Worm (Caenorhabditis elegans) whole organism, L1 larva: Measurements from ENCODE around the gene fmo-3.

Experiments used
- alr-1 ChIP-seq: fragments of 200-800 bp; sonication (Bioruptor generic); optimal IDR thresholded peaks from 2 replicates; lab custom pipeline; 2018; ENCODE audit warnings: borderline replicate concordance, mild to moderate bottlenecking, missing genetic modification characterization, missing compliant biosample characterization
- aly-2 ChIP-seq: fragments of 150-350 bp; optimal IDR thresholded peaks from 2 replicates; lab custom pipeline; 2014; ENCODE audit warnings: missing biosample characterization, missing genetic modification characterization
- ama-1 ChIP-seq: fragments of 150-350 bp; optimal IDR thresholded peaks from 2 replicates; lab custom pipeline; 2014
- blmp-1 ChIP-seq: fragments of 150-350 bp; optimal IDR thresholded peaks from 2 replicates; lab custom pipeline; 2014; ENCODE audit warnings: missing biosample characterization, missing genetic modification characterization
- ceh-63 ChIP-seq: fragments of 200-800 bp; sonication (Bioruptor generic); optimal IDR thresholded peaks from 2 replicates; lab custom pipeline; 2018; ENCODE audit warnings: mild to moderate bottlenecking, missing genetic modification characterization, missing compliant biosample characterization
- ceh-8 ChIP-seq: fragments of 200-800 bp; sonication (Bioruptor generic); optimal IDR thresholded peaks from 2 replicates; lab custom pipeline; 2018; ENCODE audit warnings: mild to moderate bottlenecking, missing genetic modification characterization, moderate library complexity, missing compliant biosample characterization
- dsc-1 ChIP-seq: sonication (generic microtip); optimal IDR thresholded peaks from 2 replicates; lab custom pipeline; 2016; ENCODE audit warnings: mild to moderate bottlenecking, missing genetic modification characterization, missing compliant biosample characterization
- efl-1 ChIP-seq, 4 experiments: fragments of 150-350 bp; optimal IDR thresholded peaks in 3 of 4; peaks in 1 of 4; 1 replicate in 1 of 4; 2 replicates in 3 of 4; lab custom pipeline; 2014; ENCODE audit warnings: missing biosample characterization in 2 of 4, missing genetic modification characterization in 2 of 4, missing genetic modification reagents in 2 of 4
- egl-13 ChIP-seq: sonication (generic microtip); optimal IDR thresholded peaks from 2 replicates; lab custom pipeline; 2016; ENCODE audit warnings: missing genotype, missing genetic modification reagents, missing genetic modification characterization, missing compliant biosample characterization
- egl-27 ChIP-seq, 2 experiments: fragments of 150-350 bp in 1 of 2; sonication (generic microtip); optimal IDR thresholded peaks; 3 replicates each; lab custom pipeline; 2017 to 2018; ENCODE audit warnings: missing biosample characterization in 2 of 2, missing genetic modification characterization in 2 of 2, missing genetic modification reagents in 2 of 2
- fkh-10 ChIP-seq: sonication (generic microtip); optimal IDR thresholded peaks from 2 replicates; lab custom pipeline; 2017; ENCODE audit warnings: missing biosample characterization, missing genetic modification reagents, missing genetic modification characterization
- fkh-4 ChIP-seq: sonication (generic microtip); optimal IDR thresholded peaks from 2 replicates; lab custom pipeline; 2016; ENCODE audit warnings: missing compliant biosample characterization, missing genetic modification characterization, borderline replicate concordance
- fos-1 ChIP-seq: fragments of 150-350 bp; optimal IDR thresholded peaks from 2 replicates; lab custom pipeline; 2014; ENCODE audit warnings: missing biosample characterization, missing genetic modification characterization
- grh-1 ChIP-seq: fragments of 200-800 bp; sonication (Bioruptor generic); IDR thresholded peaks from 2 replicates; pipeline ENCODE4 v1.3.6; 2022; ENCODE audit warnings: missing genetic modification reagents, missing genetic modification characterization, missing compliant biosample characterization
- hlh-4 ChIP-seq: sonication (generic microtip); optimal IDR thresholded peaks from 2 replicates; lab custom pipeline; 2016; ENCODE audit warnings: mild to moderate bottlenecking, missing genetic modification characterization, missing compliant biosample characterization
- jun-1 ChIP-seq: fragments of 150-350 bp; optimal IDR thresholded peaks from 2 replicates; lab custom pipeline; 2014; ENCODE audit warnings: missing biosample characterization, missing genetic modification reagents, missing genetic modification characterization
- lin-14 ChIP-seq: fragments of 200-800 bp; sonication (Bioruptor generic); optimal IDR thresholded peaks from 2 replicates; lab custom pipeline; 2018; ENCODE audit warnings: mild to moderate bottlenecking, missing genetic modification characterization, moderate library complexity, missing compliant biosample characterization
- lin-15B ChIP-seq: fragments of 150-350 bp; sonication (generic microtip); optimal IDR thresholded peaks from 3 replicates; lab custom pipeline; 2014; ENCODE audit warnings: missing biosample characterization, missing genetic modification characterization
- lin-35 ChIP-seq, 2 experiments: fragments of 150-350 bp; optimal IDR thresholded peaks; 2 replicates each; lab custom pipeline; 2014; ENCODE audit warnings: missing biosample characterization in 2 of 2, missing genetic modification characterization in 2 of 2, missing genetic modification reagents in 2 of 2
- lir-3 ChIP-seq: sonication (generic microtip); optimal IDR thresholded peaks from 2 replicates; lab custom pipeline; 2016; ENCODE audit warnings: mild to moderate bottlenecking, missing genetic modification characterization, moderate library complexity, missing compliant biosample characterization; ENCODE audit not compliant: poor library complexity
- lsy-2 ChIP-seq, 2 experiments: fragments of 150-350 bp; optimal IDR thresholded peaks; 2 replicates each; lab custom pipeline; 2014; ENCODE audit warnings: missing biosample characterization in 2 of 2, missing genetic modification characterization in 2 of 2
- nhr-12 ChIP-seq: sonication (generic microtip); optimal IDR thresholded peaks from 2 replicates; lab custom pipeline; 2017; ENCODE audit warnings: missing biosample characterization, missing genetic modification characterization
- nhr-237 ChIP-seq: fragments of 150-350 bp; optimal IDR thresholded peaks from 2 replicates; lab custom pipeline; 2014; ENCODE audit warnings: missing biosample characterization, missing genetic modification characterization
- nhr-76 ChIP-seq: sonication (generic microtip); optimal IDR thresholded peaks from 2 replicates; lab custom pipeline; 2017; ENCODE audit warnings: missing biosample characterization, missing genetic modification characterization
- nhr-90 ChIP-seq: sonication (generic microtip); optimal IDR thresholded peaks from 2 replicates; lab custom pipeline; 2016; ENCODE audit warnings: mild to moderate bottlenecking, missing genetic modification characterization, missing compliant biosample characterization; ENCODE audit not compliant: poor library complexity
- pag-3 ChIP-seq: sonication (generic microtip); optimal IDR thresholded peaks from 2 replicates; lab custom pipeline; 2017; ENCODE audit warnings: missing genetic modification characterization, mild to moderate bottlenecking, missing compliant biosample characterization, antibody characterized with exemption, borderline replicate concordance; ENCODE audit not compliant: insufficient read depth
- pqm-1 ChIP-seq: sonication (generic microtip); optimal IDR thresholded peaks from 3 replicates; lab custom pipeline; 2017; ENCODE audit warnings: missing biosample characterization, missing genetic modification characterization
- snpc-4 ChIP-seq: fragments of 150-350 bp; optimal IDR thresholded peaks from 2 replicates; lab custom pipeline; 2014; ENCODE audit warnings: missing biosample characterization, missing genetic modification characterization
- snu-23 ChIP-seq: sonication (generic microtip); optimal IDR thresholded peaks from 2 replicates; lab custom pipeline; 2016; ENCODE audit warnings: missing genetic modification characterization, missing compliant biosample characterization
- sox-4 ChIP-seq: sonication (generic microtip); optimal IDR thresholded peaks from 2 replicates; lab custom pipeline; 2016; ENCODE audit warnings: missing genetic modification characterization, missing compliant biosample characterization
- sup-37 ChIP-seq: fragments of 200-800 bp; sonication (Bioruptor generic); optimal IDR thresholded peaks from 2 replicates; lab custom pipeline; 2018; ENCODE audit warnings: mild to moderate bottlenecking, missing genetic modification characterization, missing compliant biosample characterization
- tbx-2 ChIP-seq: sonication (generic microtip); optimal IDR thresholded peaks from 2 replicates; lab custom pipeline; 2016; ENCODE audit warnings: missing genetic modification characterization, missing compliant biosample characterization
- unc-86 ChIP-seq: sonication (generic microtip); optimal IDR thresholded peaks from 2 replicates; lab custom pipeline; 2016; ENCODE audit warnings: missing genetic modification characterization, missing compliant biosample characterization
- vab-15 ChIP-seq: sonication (generic microtip); optimal IDR thresholded peaks from 2 replicates; lab custom pipeline; 2017; ENCODE audit warnings: missing genotype, mild to moderate bottlenecking, missing genetic modification characterization, missing compliant biosample characterization
- zag-1 ChIP-seq: fragments of 150-350 bp; optimal IDR thresholded peaks from 2 replicates; lab custom pipeline; 2014; ENCODE audit warnings: missing biosample characterization, missing genetic modification characterization
- ztf-11 ChIP-seq, 2 experiments: sonication (generic microtip); optimal IDR thresholded peaks; 2 replicates each; lab custom pipeline; 2016 to 2017; ENCODE audit warnings: missing genetic modification characterization in 2 of 2, missing biosample characterization in 1 of 2, missing compliant biosample characterization in 1 of 2
- ztf-4 ChIP-seq: fragments of 150-350 bp; optimal IDR thresholded peaks from 2 replicates; lab custom pipeline; 2014; ENCODE audit warnings: missing biosample characterization, missing genetic modification characterization

Gene fmo-3

ce11 chrIII:10654718-10655117, 39.8 kb upstream of the fmo-3 start, which contains the start of gene cnt-2:
Gene cnt-2, plus strand, starts transcription at chrIII:10655018.
- TF ChIP-seq nhr-12 (tag; lab: Kevin White, UChicago) (no peak), sup-37 (GFP tag; lab: Kevin White, UChicago) (no peak), jun-1 (tag; lab: Kevin White, UChicago) (no peak), tbx-2 (tag; lab: Kevin White, UChicago) (no peak), snpc-4 (tag; lab: Kevin White, UChicago) (no peak), egl-27 (tag; optimal IDR thresholded peaks at IDR 0.05; lab: Kevin White, UChicago) (no peak), lin-15B (tag; lab: Kevin White, UChicago) (no peak), blmp-1 (tag; lab: Kevin White, UChicago) (peak; percentile 30)
- TF ChIP-seq, all 84 proteins: peak for 1

ce11 chrIII:10656069-10656468, 38.4 kb upstream of the fmo-3 start:
- no peak for TF ChIP-seq sup-37 (GFP tag; lab: Kevin White, UChicago)
- TF ChIP-seq sox-4 (tag; lab: Kevin White, UChicago) = no peak
- no peak for TF ChIP-seq dsc-1 (tag; lab: Kevin White, UChicago)
- no peak for TF ChIP-seq unc-86 (tag; lab: Kevin White, UChicago)
- no peak for TF ChIP-seq ceh-63 (GFP tag; lab: Kevin White, UChicago)
- TF ChIP-seq ama-1 (lab: Kevin White, UChicago) = no peak
- TF ChIP-seq alr-1 (tag; lab: Kevin White, UChicago) = no peak
- TF ChIP-seq lsy-2 (tag; optimal IDR thresholded peaks at IDR 0.05; lab: Kevin White, UChicago) = no peak
- TF ChIP-seq zag-1 (tag; lab: Kevin White, UChicago) = no peak
- TF ChIP-seq egl-13 = no peak
- no peak for TF ChIP-seq fos-1
- TF ChIP-seq pqm-1 = no peak
- no peak for TF ChIP-seq lin-14 (GFP tag; lab: Kevin White, UChicago)
- no peak for TF ChIP-seq fkh-4 (tag; lab: Kevin White, UChicago)
- TF ChIP-seq snu-23 (GFP tag; lab: Kevin White, UChicago) = no peak
- no peak for TF ChIP-seq nhr-76 (tag; lab: Kevin White, UChicago)
- TF ChIP-seq grh-1 (GFP tag; lab: Robert Waterston, UW) = no peak
- TF ChIP-seq nhr-237 = no peak

DNA sequence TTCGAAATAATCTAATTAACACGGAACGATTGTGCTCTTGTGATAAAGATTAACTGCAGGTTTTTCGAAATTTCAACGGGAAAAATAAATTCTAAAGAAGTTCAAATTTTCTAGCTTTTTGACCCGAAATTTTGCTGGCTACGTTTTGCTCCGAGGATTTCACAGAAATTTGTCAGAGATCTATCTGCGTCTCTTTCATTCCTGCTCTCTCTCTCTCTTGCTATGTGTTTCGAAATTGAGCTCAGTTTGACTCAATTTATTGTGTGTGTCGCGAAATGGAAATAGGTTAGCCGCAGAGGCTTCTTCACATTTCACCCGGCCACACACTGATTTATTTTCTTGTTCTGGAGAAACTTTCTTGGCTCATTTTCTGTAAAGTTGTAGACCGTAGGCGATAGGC, 36.8 kb upstream of the fmo-3 start:
- no peak for TF ChIP-seq efl-1 (optimal IDR thresholded peaks at IDR 0.05; lab: Kevin White, UChicago)
- TF ChIP-seq efl-1 (GFP tag; optimal IDR thresholded peaks at IDR 0.05 in 1 of 2; lab: Kevin White, UChicago) = peak in 1 of 2 experiments; percentile 22
- no peak for TF ChIP-seq unc-86 (tag; lab: Kevin White, UChicago)
- TF ChIP-seq aly-2 = no peak

DNA sequence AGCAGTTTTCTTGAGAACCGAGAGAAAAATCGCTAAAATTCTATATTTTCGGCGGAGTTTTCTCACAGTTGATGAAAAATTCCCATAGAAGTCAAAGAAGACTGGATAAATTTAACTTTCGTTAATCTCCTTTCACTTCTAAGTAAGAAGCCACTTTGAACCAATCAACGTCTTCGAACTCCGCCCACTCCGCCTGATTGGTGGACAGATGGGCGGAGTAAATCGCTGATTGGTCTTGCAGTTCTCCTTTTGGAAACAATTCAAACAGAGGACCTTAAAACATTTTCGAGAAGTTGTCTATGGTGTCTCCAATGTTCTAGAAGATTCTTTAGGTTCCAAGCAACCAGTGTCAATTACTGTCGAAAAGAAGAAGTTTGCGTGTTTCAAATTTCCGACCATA, 36.1 kb upstream of the fmo-3 start:
- no peak for TF ChIP-seq nhr-90 (tag; lab: Kevin White, UChicago)
- TF ChIP-seq ceh-8 (GFP tag; lab: Kevin White, UChicago) = no peak
- TF ChIP-seq nhr-76 (tag; lab: Kevin White, UChicago) = no peak
- TF ChIP-seq zag-1 (tag; lab: Kevin White, UChicago) = no peak
- TF ChIP-seq lir-3 (tag; lab: Kevin White, UChicago) = no peak
- TF ChIP-seq pag-3 (tag; lab: Kevin White, UChicago) = no peak
- no peak for TF ChIP-seq ztf-11 (tag; optimal IDR thresholded peaks at IDR 0.05; lab: Kevin White, UChicago)
- no peak for TF ChIP-seq hlh-4
- no peak for TF ChIP-seq ceh-63 (GFP tag; lab: Kevin White, UChicago)
- TF ChIP-seq fkh-10 (GFP tag; lab: Kevin White, UChicago) = no peak
- no peak for TF ChIP-seq ztf-4 (tag; lab: Kevin White, UChicago)
- TF ChIP-seq lin-35 (GFP tag; optimal IDR thresholded peaks at IDR 0.05; lab: Kevin White, UChicago) = no peak
- TF ChIP-seq vab-15 (tag; lab: Kevin White, UChicago) = no peak
